Worm (Caenorhabditis elegans) whole organism, L1 larva: ENCODE measurements around the gene T06C12.9.

Source experiments
- C04F5.9 ChIP-seq: sonication (generic microtip); optimal IDR thresholded peaks from 2 replicates; lab custom pipeline; 2016; ENCODE audit warnings: missing genetic modification characterization, missing compliant biosample characterization
- C34B4.2 ChIP-seq: sonication (generic microtip); optimal IDR thresholded peaks from 2 replicates; lab custom pipeline; 2017; ENCODE audit warnings: mild to moderate bottlenecking, missing genetic modification characterization, missing compliant biosample characterization
- ama-1 ChIP-seq: fragments of 150-350 bp; optimal IDR thresholded peaks from 2 replicates; lab custom pipeline; 2014
- blmp-1 ChIP-seq: fragments of 150-350 bp; optimal IDR thresholded peaks from 2 replicates; lab custom pipeline; 2014; ENCODE audit warnings: missing biosample characterization, missing genetic modification characterization
- ceh-82 ChIP-seq, 3 experiments: fragments of 150-350 bp in 1 of 3; sonication (generic microtip) in 2 of 3; optimal IDR thresholded peaks; 2 replicates each; lab custom pipeline; 2014 to 2017; ENCODE audit warnings: missing biosample characterization in 3 of 3, missing genetic modification characterization in 3 of 3
- ceh-90 ChIP-seq: sonication (generic microtip); optimal IDR thresholded peaks from 2 replicates; lab custom pipeline; 2016; ENCODE audit warnings: missing genetic modification characterization, missing compliant biosample characterization
- ces-1 ChIP-seq: fragments of 150-350 bp; optimal IDR thresholded peaks from 2 replicates; lab custom pipeline; 2014; ENCODE audit warnings: missing biosample characterization, missing genetic modification reagents, missing genetic modification characterization
- dpl-1 ChIP-seq, 3 experiments: fragments of 150-350 bp in 2 of 3; sonication (generic microtip) in 1 of 3; optimal IDR thresholded peaks; 2 replicates each; lab custom pipeline; 2014 to 2017; ENCODE audit warnings: missing biosample characterization in 3 of 3, missing genetic modification characterization in 3 of 3, missing genetic modification reagents in 3 of 3
- dsc-1 ChIP-seq: sonication (generic microtip); optimal IDR thresholded peaks from 2 replicates; lab custom pipeline; 2016; ENCODE audit warnings: mild to moderate bottlenecking, missing genetic modification characterization, missing compliant biosample characterization
- efl-1 ChIP-seq, 4 experiments: fragments of 150-350 bp; optimal IDR thresholded peaks in 3 of 4; peaks in 1 of 4; 1 replicate in 1 of 4; 2 replicates in 3 of 4; lab custom pipeline; 2014; ENCODE audit warnings: missing biosample characterization in 2 of 4, missing genetic modification characterization in 2 of 4, missing genetic modification reagents in 2 of 4
- egl-27 ChIP-seq, 2 experiments: fragments of 150-350 bp in 1 of 2; sonication (generic microtip); optimal IDR thresholded peaks; 3 replicates each; lab custom pipeline; 2017 to 2018; ENCODE audit warnings: missing biosample characterization in 2 of 2, missing genetic modification characterization in 2 of 2, missing genetic modification reagents in 2 of 2
- elt-3 ChIP-seq, 6 experiments: fragments of 150-350 bp in 1 of 6; sonication (generic microtip); optimal IDR thresholded peaks; 2 replicates each; lab custom pipeline; 2017 to 2018; ENCODE audit warnings: missing biosample characterization in 6 of 6, missing genetic modification characterization in 6 of 6, inconsistent platforms in 1 of 6
- ets-5 ChIP-seq: fragments of 200-800 bp; sonication (Bioruptor generic); IDR thresholded peaks from 2 replicates; pipeline ENCODE4 v1.3.6; 2022; ENCODE audit warnings: missing genetic modification characterization, missing compliant biosample characterization
- fkh-10 ChIP-seq: sonication (generic microtip); optimal IDR thresholded peaks from 2 replicates; lab custom pipeline; 2017; ENCODE audit warnings: missing biosample characterization, missing genetic modification reagents, missing genetic modification characterization
- fkh-8 ChIP-seq: sonication (generic microtip); optimal IDR thresholded peaks from 2 replicates; lab custom pipeline; 2016; ENCODE audit warnings: mild to moderate bottlenecking, missing genetic modification characterization, missing compliant biosample characterization
- hlh-17 ChIP-seq: fragments of 200-800 bp; sonication (Bioruptor generic); optimal IDR thresholded peaks from 2 replicates; lab custom pipeline; 2018; ENCODE audit warnings: missing genetic modification characterization, mild to moderate bottlenecking, missing compliant biosample characterization, moderate library complexity, borderline replicate concordance
- hlh-4 ChIP-seq: sonication (generic microtip); optimal IDR thresholded peaks from 2 replicates; lab custom pipeline; 2016; ENCODE audit warnings: mild to moderate bottlenecking, missing genetic modification characterization, missing compliant biosample characterization
- irx-1 ChIP-seq: sonication (generic microtip); optimal IDR thresholded peaks from 2 replicates; lab custom pipeline; 2016; ENCODE audit warnings: missing genetic modification characterization, missing compliant biosample characterization
- isw-1 ChIP-seq: fragments of 200-800 bp; sonication (Bioruptor generic); IDR thresholded peaks from 2 replicates; pipeline ENCODE4 v1.3.6; 2022; ENCODE audit warnings: missing genetic modification characterization, missing compliant biosample characterization
- lin-13 ChIP-seq: fragments of 150-350 bp; optimal IDR thresholded peaks from 2 replicates; lab custom pipeline; 2014; ENCODE audit warnings: missing biosample characterization, missing genetic modification reagents, missing genetic modification characterization
- lin-14 ChIP-seq: fragments of 200-800 bp; sonication (Bioruptor generic); optimal IDR thresholded peaks from 2 replicates; lab custom pipeline; 2018; ENCODE audit warnings: mild to moderate bottlenecking, missing genetic modification characterization, moderate library complexity, missing compliant biosample characterization
- lin-15B ChIP-seq: fragments of 150-350 bp; sonication (generic microtip); optimal IDR thresholded peaks from 3 replicates; lab custom pipeline; 2014; ENCODE audit warnings: missing biosample characterization, missing genetic modification characterization
- lin-35 ChIP-seq, 2 experiments: fragments of 150-350 bp; optimal IDR thresholded peaks; 2 replicates each; lab custom pipeline; 2014; ENCODE audit warnings: missing biosample characterization in 2 of 2, missing genetic modification characterization in 2 of 2, missing genetic modification reagents in 2 of 2
- lin-39 ChIP-seq: fragments of 150-350 bp; optimal IDR thresholded peaks from 2 replicates; lab custom pipeline; 2014; ENCODE audit warnings: missing biosample characterization, missing genetic modification reagents, missing genetic modification characterization
- lir-3 ChIP-seq: sonication (generic microtip); optimal IDR thresholded peaks from 2 replicates; lab custom pipeline; 2016; ENCODE audit warnings: mild to moderate bottlenecking, missing genetic modification characterization, moderate library complexity, missing compliant biosample characterization; ENCODE audit not compliant: poor library complexity
- lsy-2 ChIP-seq, 2 experiments: fragments of 150-350 bp; optimal IDR thresholded peaks; 2 replicates each; lab custom pipeline; 2014; ENCODE audit warnings: missing biosample characterization in 2 of 2, missing genetic modification characterization in 2 of 2
- mdl-1 ChIP-seq, 2 experiments: fragments of 150-350 bp; optimal IDR thresholded peaks; 2 replicates each; lab custom pipeline; 2014 to 2017; ENCODE audit warnings: missing biosample characterization in 2 of 2, missing genetic modification characterization in 2 of 2, inconsistent platforms in 1 of 2
- mef-2 ChIP-seq: fragments of 150-350 bp; optimal IDR thresholded peaks from 2 replicates; lab custom pipeline; 2014; ENCODE audit warnings: missing biosample characterization, missing genetic modification characterization
- mep-1 ChIP-seq: fragments of 150-350 bp; optimal IDR thresholded peaks from 2 replicates; lab custom pipeline; 2014; ENCODE audit warnings: missing biosample characterization, missing genetic modification characterization
- nhr-12 ChIP-seq: sonication (generic microtip); optimal IDR thresholded peaks from 2 replicates; lab custom pipeline; 2017; ENCODE audit warnings: missing biosample characterization, missing genetic modification characterization
- nhr-20 ChIP-seq: sonication (generic microtip); optimal IDR thresholded peaks from 2 replicates; lab custom pipeline; 2016; ENCODE audit warnings: mild to moderate bottlenecking, missing genetic modification characterization, missing compliant biosample characterization
- nhr-237 ChIP-seq: fragments of 150-350 bp; optimal IDR thresholded peaks from 2 replicates; lab custom pipeline; 2014; ENCODE audit warnings: missing biosample characterization, missing genetic modification characterization
- nhr-47 ChIP-seq: sonication (generic microtip); optimal IDR thresholded peaks from 2 replicates; lab custom pipeline; 2016; ENCODE audit warnings: mild to moderate bottlenecking, missing genetic modification characterization, moderate library complexity, missing compliant biosample characterization
- nhr-71 ChIP-seq: sonication (generic microtip); optimal IDR thresholded peaks from 2 replicates; lab custom pipeline; 2016; ENCODE audit warnings: mild to moderate bottlenecking, missing genetic modification characterization, moderate library complexity, missing compliant biosample characterization
- nhr-85 ChIP-seq: sonication (generic microtip); peaks from one replicate; lab custom pipeline; 2016; ENCODE audit warnings: missing genetic modification characterization, inconsistent platforms, missing compliant biosample characterization
- nhr-90 ChIP-seq: sonication (generic microtip); optimal IDR thresholded peaks from 2 replicates; lab custom pipeline; 2016; ENCODE audit warnings: mild to moderate bottlenecking, missing genetic modification characterization, missing compliant biosample characterization; ENCODE audit not compliant: poor library complexity
- pag-3 ChIP-seq: sonication (generic microtip); optimal IDR thresholded peaks from 2 replicates; lab custom pipeline; 2017; ENCODE audit warnings: missing genetic modification characterization, mild to moderate bottlenecking, missing compliant biosample characterization, antibody characterized with exemption, borderline replicate concordance; ENCODE audit not compliant: insufficient read depth
- pax-3 ChIP-seq: fragments of 200-800 bp; sonication (Bioruptor generic); optimal IDR thresholded peaks from 2 replicates; lab custom pipeline; 2018; ENCODE audit warnings: mild to moderate bottlenecking, missing genetic modification characterization, moderate library complexity, missing compliant biosample characterization
- skn-1 ChIP-seq: fragments of 150-350 bp; optimal IDR thresholded peaks from 2 replicates; lab custom pipeline; 2014; ENCODE audit warnings: missing biosample characterization, missing genetic modification characterization
- snpc-4 ChIP-seq: fragments of 150-350 bp; optimal IDR thresholded peaks from 2 replicates; lab custom pipeline; 2014; ENCODE audit warnings: missing biosample characterization, missing genetic modification characterization
- sox-4 ChIP-seq: sonication (generic microtip); optimal IDR thresholded peaks from 2 replicates; lab custom pipeline; 2016; ENCODE audit warnings: missing genetic modification characterization, missing compliant biosample characterization
- sptf-1 ChIP-seq: fragments of 150-350 bp; optimal IDR thresholded peaks from 2 replicates; lab custom pipeline; 2014; ENCODE audit warnings: missing biosample characterization, missing genetic modification characterization
- sup-37 ChIP-seq: fragments of 200-800 bp; sonication (Bioruptor generic); optimal IDR thresholded peaks from 2 replicates; lab custom pipeline; 2018; ENCODE audit warnings: mild to moderate bottlenecking, missing genetic modification characterization, missing compliant biosample characterization
- swsn-7 ChIP-seq: sonication (generic microtip); optimal IDR thresholded peaks from 2 replicates; lab custom pipeline; 2016; ENCODE audit warnings: missing genetic modification characterization, missing compliant biosample characterization
- tbx-2 ChIP-seq: sonication (generic microtip); optimal IDR thresholded peaks from 2 replicates; lab custom pipeline; 2016; ENCODE audit warnings: missing genetic modification characterization, missing compliant biosample characterization
- unc-130 ChIP-seq: fragments of 150-350 bp; optimal IDR thresholded peaks from 2 replicates; lab custom pipeline; 2017; ENCODE audit warnings: missing biosample characterization, missing genetic modification characterization, inconsistent platforms
- unc-30 ChIP-seq: sonication (generic microtip); optimal IDR thresholded peaks from 2 replicates; lab custom pipeline; 2017; ENCODE audit warnings: missing biosample characterization, missing genetic modification characterization
- unc-86 ChIP-seq: sonication (generic microtip); optimal IDR thresholded peaks from 2 replicates; lab custom pipeline; 2016; ENCODE audit warnings: missing genetic modification characterization, missing compliant biosample characterization
- unc-98 ChIP-seq: fragments of 200-800 bp; sonication (Bioruptor generic); IDR thresholded peaks from 2 replicates; pipeline ENCODE4 v1.3.6; 2022; ENCODE audit warnings: missing genetic modification characterization, missing compliant biosample characterization
- zip-4 ChIP-seq: fragments of 200-800 bp; sonication (Bioruptor generic); optimal IDR thresholded peaks from 2 replicates; lab custom pipeline; 2018; ENCODE audit warnings: mild to moderate bottlenecking, missing genetic modification characterization, moderate library complexity, missing compliant biosample characterization
- ztf-11 ChIP-seq, 2 experiments: sonication (generic microtip); optimal IDR thresholded peaks; 2 replicates each; lab custom pipeline; 2016 to 2017; ENCODE audit warnings: missing genetic modification characterization in 2 of 2, missing biosample characterization in 1 of 2, missing compliant biosample characterization in 1 of 2
- ztf-4 ChIP-seq: fragments of 150-350 bp; optimal IDR thresholded peaks from 2 replicates; lab custom pipeline; 2014; ENCODE audit warnings: missing biosample characterization, missing genetic modification characterization

The T06C12.9 gene

ce11 chrV:15873762-15874161 lies 12.1 kb downstream of the T06C12.9 start (continued):
- TF ChIP-seq lin-35 (GFP tag; optimal IDR thresholded peaks at IDR 0.05; lab: Kevin White, UChicago) (peak; percentile 52 to 82), pag-3 (tag; lab: Kevin White, UChicago) (no peak), egl-27 (tag; optimal IDR thresholded peaks at IDR 0.05; lab: Kevin White, UChicago) (no peak), unc-130 (peak; percentile 35), C34B4.2 (tag; lab: Kevin White, UChicago) (no peak), isw-1 (GFP tag; lab: Robert Waterston, UW) (peak; percentile 38), tbx-2 (peak; percentile 56), ceh-82 (tag; optimal IDR thresholded peaks at IDR 0.05; lab: Kevin White, UChicago) (peak; percentile 22 to 85 (median 71)), dpl-1 (GFP tag; optimal IDR thresholded peaks at IDR 0.05; lab: Kevin White, UChicago) (peak; percentile 38 to 64 (median 51)), swsn-7 (tag; lab: Kevin White, UChicago) (peak; percentile 69), efl-1 (optimal IDR thresholded peaks at IDR 0.05; lab: Kevin White, UChicago) (peak; percentile 52 to 66), efl-1 (GFP tag; optimal IDR thresholded peaks at IDR 0.05 in 1 of 2; lab: Kevin White, UChicago) (peak; percentile 51 to 96), dsc-1 (tag; lab: Kevin White, UChicago) (peak; percentile 71), mdl-1 (tag; optimal IDR thresholded peaks at IDR 0.05; lab: Kevin White, UChicago) (peak in 1 of 2 experiments; percentile 76), sptf-1 (no peak), lin-39 (no peak), nhr-12 (tag; lab: Kevin White, UChicago) (peak; percentile 12), lin-14 (GFP tag; lab: Kevin White, UChicago) (no peak), nhr-47 (tag; lab: Kevin White, UChicago) (peak; percentile 81), snpc-4 (tag; lab: Kevin White, UChicago) (peak; percentile 66), ama-1 (lab: Kevin White, UChicago) (no peak), lsy-2 (tag; optimal IDR thresholded peaks at IDR 0.05; lab: Kevin White, UChicago) (peak; percentile 48 to 63), nhr-85 (tag; lab: Kevin White, UChicago) (peak; percentile 79), nhr-20 (tag; lab: Kevin White, UChicago) (peak; percentile 75), nhr-71 (tag; lab: Kevin White, UChicago) (peak; percentile 76), hlh-17 (GFP tag; lab: Kevin White, UChicago) (no peak), zip-4 (peak; percentile 18), blmp-1 (tag; lab: Kevin White, UChicago) (no peak), mep-1 (tag; lab: Kevin White, UChicago) (peak; percentile 61), unc-86 (tag; lab: Kevin White, UChicago) (peak; percentile 52), elt-3 (tag; optimal IDR thresholded peaks at IDR 0.05; lab: Kevin White, UChicago) (peak in 1 of 6 experiments; percentile 29), sox-4 (tag; lab: Kevin White, UChicago) (peak; percentile 24), lin-15B (tag; lab: Kevin White, UChicago) (no peak), hlh-4 (tag; lab: Kevin White, UChicago) (no peak), lin-13 (no peak), irx-1 (tag; lab: Kevin White, UChicago) (peak; percentile 41), nhr-90 (tag; lab: Kevin White, UChicago) (peak; percentile 76), mef-2 (no peak), ztf-11 (tag; optimal IDR thresholded peaks at IDR 0.05; lab: Kevin White, UChicago) (peak in 1 of 2 experiments; percentile 34), fkh-10 (peak; percentile 34), pax-3 (tag; lab: Kevin White, UChicago) (peak; percentile 58), sup-37 (GFP tag; lab: Kevin White, UChicago) (peak; percentile 22), skn-1 (tag; lab: Kevin White, UChicago) (peak; percentile 84), unc-30 (tag; lab: Kevin White, UChicago) (no peak), ceh-90 (tag; lab: Kevin White, UChicago) (no peak), lir-3 (tag; lab: Kevin White, UChicago) (peak; percentile 8), C04F5.9 (no peak), nhr-237 (no peak), fkh-8 (tag; lab: Kevin White, UChicago) (peak; percentile 86), unc-98 (GFP tag; lab: Robert Waterston, UW) (no peak), ets-5 (GFP tag; lab: Robert Waterston, UW) (no peak), ztf-4 (tag; lab: Kevin White, UChicago) (peak; percentile 8), ces-1 (GFP tag; lab: Kevin White, UChicago) (no peak)
